Worm (Caenorhabditis elegans) whole organism, L2 larva: ENCODE measurements around the gene mam-5.

ENCODE experiments used
- aly-2 ChIP-seq: fragments of 150-350 bp; optimal IDR thresholded peaks from 2 replicates; lab custom pipeline; 2014; ENCODE audit warnings: missing biosample characterization, missing genetic modification characterization
- ama-1 ChIP-seq: fragments of 150-350 bp; optimal IDR thresholded peaks from 2 replicates; lab custom pipeline; 2018; ENCODE audit warnings: inconsistent platforms
- elt-3 ChIP-seq: sonication (generic microtip); optimal IDR thresholded peaks from 2 replicates; lab custom pipeline; 2017; ENCODE audit warnings: missing biosample characterization, missing genetic modification characterization
- lin-39 ChIP-seq: fragments of 150-350 bp; optimal IDR thresholded peaks from 2 replicates; lab custom pipeline; 2014; ENCODE audit warnings: missing biosample characterization, missing genetic modification reagents, missing genetic modification characterization
- lsy-2 ChIP-seq, 2 experiments: fragments of 150-350 bp in 1 of 2; sonication (generic microtip) in 1 of 2; optimal IDR thresholded peaks; 2 replicates each; lab custom pipeline; 2014 to 2017; ENCODE audit warnings: missing biosample characterization in 2 of 2, missing genetic modification characterization in 2 of 2
- nhr-12 ChIP-seq: fragments of 150-350 bp; optimal IDR thresholded peaks from 2 replicates; lab custom pipeline; 2014; ENCODE audit warnings: missing biosample characterization, missing genetic modification characterization
- nhr-25 ChIP-seq: fragments of 150-350 bp; sonication (generic microtip); optimal IDR thresholded peaks from 3 replicates; lab custom pipeline; 2014; ENCODE audit warnings: missing biosample characterization, missing genetic modification characterization
- unc-39 ChIP-seq: fragments of 150-350 bp; optimal IDR thresholded peaks from 2 replicates; lab custom pipeline; 2014; ENCODE audit warnings: missing biosample characterization, missing genetic modification characterization

DNA sequence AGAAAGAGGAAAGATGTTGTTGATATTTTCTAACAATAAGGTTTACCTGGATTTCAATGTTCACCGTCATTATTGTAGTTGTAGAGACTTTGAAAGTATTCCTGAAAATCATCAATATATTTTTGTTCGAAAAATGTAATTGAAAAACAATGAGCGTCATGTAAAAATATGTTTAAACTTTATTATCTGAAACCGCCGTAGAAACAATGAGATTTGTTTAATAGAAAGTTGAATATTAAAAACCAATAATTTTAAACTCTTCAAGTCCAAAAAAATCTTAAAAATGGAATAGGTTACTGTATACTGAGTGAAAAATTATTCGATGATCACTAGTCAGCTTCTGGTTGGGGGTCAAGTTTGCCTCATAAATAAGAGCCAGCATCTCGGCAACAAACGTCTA, 5.7 kb downstream of the mam-5 start, which contains the start of gene anmt-3:
- TF ChIP-seq aly-2 (no peak), unc-39 (no peak), nhr-25 (tag; lab: Kevin White, UChicago) (no peak), lsy-2 (tag; optimal IDR thresholded peaks at IDR 0.05; lab: Kevin White, UChicago) (no peak), nhr-12 (no peak), elt-3 (tag; lab: Kevin White, UChicago) (no peak), lin-39 (tag; lab: Kevin White, UChicago) (no peak), ama-1 (lab: Kevin White, UChicago) (no peak)
